Fruit fly (Drosophila melanogaster) whole organism, embryonic: ENCODE data around the gene CG42819.

Experiments
- CG11093 ChIP-seq: fragments of 200-800 bp; sonication (Bioruptor generic); IDR thresholded peaks from 3 replicates; pipeline ENCODE4 v1.3.6; 2022; ENCODE audit warnings: missing biosample characterization, missing genetic modification characterization
- CG13424 ChIP-seq: fragments of 200-800 bp; sonication (Bioruptor generic); optimal IDR thresholded peaks from 2 replicates; lab custom pipeline; 2019; ENCODE audit warnings: missing biosample characterization, mild to moderate bottlenecking, missing genetic modification characterization, moderate library complexity
- CG16863 ChIP-seq: fragments of 200-800 bp; sonication (Bioruptor generic); optimal IDR thresholded peaks from 3 replicates; lab custom pipeline; 2016; ENCODE audit warnings: missing biosample characterization, missing genetic modification characterization
- CG17912 ChIP-seq: fragments of 200-800 bp; sonication (Bioruptor generic); optimal IDR thresholded peaks from 2 replicates; lab custom pipeline; 2018; ENCODE audit warnings: missing biosample characterization, mild to moderate bottlenecking, missing genetic modification characterization
- CG2116 ChIP-seq: fragments of 200-800 bp; sonication (Bioruptor generic); optimal IDR thresholded peaks from 3 replicates; lab custom pipeline; 2018; ENCODE audit warnings: missing biosample characterization, mild to moderate bottlenecking, missing genetic modification characterization
- CG2120 ChIP-seq: fragments of 200-800 bp; sonication (Bioruptor generic); optimal IDR thresholded peaks from 3 replicates; lab custom pipeline; 2016; ENCODE audit warnings: missing biosample characterization, missing genetic modification characterization
- CG2889 ChIP-seq: fragments of 200-800 bp; sonication (Bioruptor generic); IDR thresholded peaks from 3 replicates; pipeline ENCODE4 v1.3.6; 2022; ENCODE audit warnings: missing biosample characterization, missing genetic modification characterization
- CG32532 ChIP-seq: fragments of 200-800 bp; sonication (Bioruptor generic); IDR thresholded peaks from 2 replicates; pipeline ENCODE4 v1.3.6; 2022; ENCODE audit warnings: missing biosample characterization, missing genetic modification characterization
- CG34376 ChIP-seq: fragments of 200-800 bp; sonication (Bioruptor generic); optimal IDR thresholded peaks from 2 replicates; lab custom pipeline; 2018; ENCODE audit warnings: missing biosample characterization, mild to moderate bottlenecking, missing genetic modification characterization
- CG4282 ChIP-seq: fragments of 200-800 bp; sonication (Bioruptor generic); optimal IDR thresholded peaks from 2 replicates; lab custom pipeline; 2016; ENCODE audit warnings: missing biosample characterization, missing genetic modification characterization
- CG4360 ChIP-seq: fragments of 200-800 bp; sonication (Bioruptor generic); IDR thresholded peaks from 2 replicates; pipeline ENCODE4 v1.3.6; 2022; ENCODE audit warnings: missing biosample characterization, missing genetic modification characterization
- CG4404 ChIP-seq: fragments of 200-800 bp; sonication (Bioruptor generic); IDR thresholded peaks from 2 replicates; pipeline ENCODE4 v1.3.6; 2022; ENCODE audit warnings: missing biosample characterization, missing genetic modification characterization
- CG4617 ChIP-seq: fragments of 200-800 bp; sonication (Bioruptor generic); optimal IDR thresholded peaks from 3 replicates; lab custom pipeline; 2016; ENCODE audit warnings: missing biosample characterization, missing genetic modification characterization, borderline replicate concordance
- CG6654 ChIP-seq: fragments of 200-800 bp; sonication (Bioruptor generic); optimal IDR thresholded peaks from 2 replicates; lab custom pipeline; 2017; ENCODE audit warnings: missing biosample characterization, mild to moderate bottlenecking, missing genetic modification characterization
- CG8290 ChIP-seq, 3 experiments: fragments of 200-800 bp; sonication (Bioruptor generic); optimal IDR thresholded peaks; 2 replicates each; lab custom pipeline; 2016 to 2019; ENCODE audit warnings: missing biosample characterization in 3 of 3, missing genetic modification characterization in 3 of 3, mild to moderate bottlenecking in 2 of 3, moderate library complexity in 1 of 3
- CG9437 ChIP-seq: fragments of 200-800 bp; sonication (Bioruptor generic); optimal IDR thresholded peaks from 2 replicates; lab custom pipeline; 2018; ENCODE audit warnings: missing biosample characterization, mild to moderate bottlenecking, missing genetic modification characterization
- Chrac-16 ChIP-seq: fragments of 200-800 bp; sonication (Bioruptor generic); optimal IDR thresholded peaks from 3 replicates; lab custom pipeline; 2016; ENCODE audit warnings: missing biosample characterization, missing genetic modification characterization
- Drgx ChIP-seq: fragments of 200-800 bp; sonication (Bioruptor generic); IDR thresholded peaks from 2 replicates; pipeline ENCODE4 v1.3.6; 2022; ENCODE audit warnings: missing biosample characterization, missing genetic modification characterization
- Gsc ChIP-seq: fragments of 200-800 bp; sonication (Bioruptor generic); IDR thresholded peaks from 2 replicates; pipeline ENCODE4 v1.3.6; 2022; ENCODE audit warnings: missing biosample characterization, missing genetic modification characterization
- H15 ChIP-seq: fragments of 200-800 bp; sonication (Bioruptor generic); IDR thresholded peaks from 3 replicates; pipeline ENCODE4 v1.3.6; 2022; ENCODE audit warnings: missing biosample characterization, missing genetic modification characterization
- HmgZ ChIP-seq: fragments of 200-800 bp; sonication (Bioruptor generic); optimal IDR thresholded peaks from 2 replicates; lab custom pipeline; 2018; ENCODE audit warnings: missing biosample characterization, mild to moderate bottlenecking, missing genetic modification characterization
- Hr3 ChIP-seq: fragments of 200-800 bp; sonication (Bioruptor generic); optimal IDR thresholded peaks from 3 replicates; lab custom pipeline; 2016; ENCODE audit warnings: missing biosample characterization, missing genetic modification characterization
- Lpt ChIP-seq: fragments of >200 bp; optimal IDR thresholded peaks from 2 replicates; lab custom pipeline; 2018; ENCODE audit warnings: missing biosample characterization, missing genetic modification characterization
- MTF-1 ChIP-seq: fragments of 200-800 bp; sonication (Bioruptor generic); optimal IDR thresholded peaks from 2 replicates; lab custom pipeline; 2018; ENCODE audit warnings: missing biosample characterization, mild to moderate bottlenecking, missing genetic modification characterization, borderline replicate concordance
- Mad ChIP-seq: fragments of 200-800 bp; sonication (Bioruptor generic); optimal IDR thresholded peaks from 2 replicates; lab custom pipeline; 2016; ENCODE audit warnings: missing biosample characterization, missing genetic modification characterization
- Sin3A ChIP-seq: fragments of >200 bp; optimal IDR thresholded peaks from 2 replicates; lab custom pipeline; 2018
- Sry-δ ChIP-seq: fragments of 200-800 bp; sonication (Bioruptor generic); optimal IDR thresholded peaks from 2 replicates; lab custom pipeline; 2016; ENCODE audit warnings: missing biosample characterization, missing genetic modification characterization
- TFAM ChIP-seq: fragments of 200-800 bp; sonication (Bioruptor generic); optimal IDR thresholded peaks from 2 replicates; lab custom pipeline; 2017; ENCODE audit warnings: missing biosample characterization, missing genetic modification characterization, inconsistent platforms
- YL-1 ChIP-seq: fragments of 200-800 bp; sonication (Bioruptor generic); optimal IDR thresholded peaks from 3 replicates; lab custom pipeline; 2017; ENCODE audit warnings: missing biosample characterization, mild to moderate bottlenecking, missing genetic modification characterization
- ap ChIP-seq: fragments of 200-800 bp; sonication (Bioruptor generic); IDR thresholded peaks from 2 replicates; pipeline ENCODE4 v1.3.6; 2022; ENCODE audit warnings: missing biosample characterization, missing genetic modification characterization
- az2 ChIP-seq: fragments of 200-800 bp; sonication (Bioruptor generic); optimal IDR thresholded peaks from 3 replicates; lab custom pipeline; 2016; ENCODE audit warnings: missing biosample characterization, missing genetic modification characterization
- br ChIP-seq: fragments of >200 bp; optimal IDR thresholded peaks from 2 replicates; lab custom pipeline; 2017
- cg ChIP-seq: fragments of 200-800 bp; sonication (Bioruptor generic); optimal IDR thresholded peaks from 3 replicates; lab custom pipeline; 2019; ENCODE audit warnings: missing biosample characterization, mild to moderate bottlenecking, missing genetic modification characterization, moderate library complexity
- chn ChIP-seq: fragments of 200-800 bp; sonication (Bioruptor generic); optimal IDR thresholded peaks from 2 replicates; lab custom pipeline; 2016; ENCODE audit warnings: missing biosample characterization, missing genetic modification characterization
- ci ChIP-seq: fragments of 200-800 bp; sonication (Bioruptor generic); IDR thresholded peaks from 3 replicates; pipeline ENCODE4 v1.3.6; 2022; ENCODE audit warnings: missing biosample characterization, missing genetic modification characterization
- crc ChIP-seq: fragments of 200-800 bp; sonication (Bioruptor generic); optimal IDR thresholded peaks from 2 replicates; lab custom pipeline; 2016; ENCODE audit warnings: missing biosample characterization, missing genetic modification characterization
- dimm ChIP-seq: fragments of 200-800 bp; sonication (Bioruptor generic); IDR thresholded peaks from 2 replicates; pipeline ENCODE4 v1.3.6; 2022; ENCODE audit warnings: missing biosample characterization, missing genetic modification characterization
- dysf ChIP-seq: fragments of 200-800 bp; sonication (Bioruptor generic); IDR thresholded peaks from 3 replicates; pipeline ENCODE4 v1.3.6; 2022; ENCODE audit warnings: missing biosample characterization, missing genetic modification characterization
- esg ChIP-seq: fragments of 200-800 bp; sonication (Bioruptor generic); conservative IDR thresholded peaks from 2 replicates; pipeline ENCODE4 v1.3.6; 2022; ENCODE audit warnings: missing biosample characterization, missing genetic modification characterization
- exex ChIP-seq: fragments of 200-800 bp; sonication (Bioruptor generic); optimal IDR thresholded peaks from 4 replicates; lab custom pipeline; 2018; ENCODE audit warnings: missing biosample characterization, mild to moderate bottlenecking, missing genetic modification characterization, moderate library complexity
- fd64A ChIP-seq: fragments of 200-800 bp; sonication (Bioruptor generic); optimal IDR thresholded peaks from 3 replicates; lab custom pipeline; 2018; ENCODE audit warnings: missing biosample characterization, mild to moderate bottlenecking, missing genetic modification characterization
- grn ChIP-seq: fragments of 200-800 bp; sonication (Bioruptor generic); optimal IDR thresholded peaks from 3 replicates; lab custom pipeline; 2017; ENCODE audit warnings: missing biosample characterization, missing genetic modification characterization
- hth ChIP-seq: fragments of >200 bp; optimal IDR thresholded peaks from 2 replicates; lab custom pipeline; 2017; ENCODE audit warnings: inconsistent platforms
- inv ChIP-seq: fragments of 200-800 bp; sonication (Bioruptor generic); IDR thresholded peaks from 2 replicates; pipeline ENCODE4 v1.3.6; 2022; ENCODE audit warnings: missing biosample characterization, missing genetic modification characterization; ENCODE audit not compliant: partially characterized antibody
- luna ChIP-seq: fragments of 200-800 bp; sonication (Bioruptor generic); optimal IDR thresholded peaks from 2 replicates; lab custom pipeline; 2016; ENCODE audit warnings: missing biosample characterization, missing genetic modification characterization
- onecut ChIP-seq: fragments of 200-800 bp; sonication (Bioruptor generic); IDR thresholded peaks from 2 replicates; pipeline ENCODE4 v1.3.6; 2022; ENCODE audit warnings: missing biosample characterization, missing genetic modification characterization
- pho ChIP-seq: fragments of 200-800 bp; sonication (Bioruptor generic); optimal IDR thresholded peaks from 2 replicates; lab custom pipeline; 2016; ENCODE audit warnings: missing biosample characterization, missing genetic modification characterization
- psq ChIP-seq: fragments of 200-800 bp; sonication (Bioruptor generic); optimal IDR thresholded peaks from 2 replicates; lab custom pipeline; 2017; ENCODE audit warnings: missing biosample characterization, missing genetic modification characterization
- repo ChIP-seq: fragments of 200-800 bp; sonication (Bioruptor generic); optimal IDR thresholded peaks from 2 replicates; lab custom pipeline; 2016; ENCODE audit warnings: missing biosample characterization, missing genetic modification characterization
- sisA ChIP-seq: fragments of 200-800 bp; sonication (Bioruptor generic); IDR thresholded peaks from 2 replicates; pipeline ENCODE4 v1.3.6; 2022; ENCODE audit warnings: missing biosample characterization, missing genetic modification characterization
- tup ChIP-seq: fragments of 200-800 bp; sonication (Bioruptor generic); optimal IDR thresholded peaks from 2 replicates; lab custom pipeline; 2016; ENCODE audit warnings: missing biosample characterization, mild to moderate bottlenecking, missing genetic modification characterization, moderate library complexity
- wek ChIP-seq: fragments of 200-800 bp; sonication (Bioruptor generic); optimal IDR thresholded peaks from 3 replicates; lab custom pipeline; 2018; ENCODE audit warnings: missing biosample characterization, mild to moderate bottlenecking, missing genetic modification characterization, moderate library complexity
- z ChIP-seq: fragments of 200-800 bp; sonication (Bioruptor generic); IDR thresholded peaks from 3 replicates; pipeline ENCODE4 v1.3.6; 2022; ENCODE audit warnings: missing biosample characterization, missing genetic modification characterization

CG42819 gene

DNA sequence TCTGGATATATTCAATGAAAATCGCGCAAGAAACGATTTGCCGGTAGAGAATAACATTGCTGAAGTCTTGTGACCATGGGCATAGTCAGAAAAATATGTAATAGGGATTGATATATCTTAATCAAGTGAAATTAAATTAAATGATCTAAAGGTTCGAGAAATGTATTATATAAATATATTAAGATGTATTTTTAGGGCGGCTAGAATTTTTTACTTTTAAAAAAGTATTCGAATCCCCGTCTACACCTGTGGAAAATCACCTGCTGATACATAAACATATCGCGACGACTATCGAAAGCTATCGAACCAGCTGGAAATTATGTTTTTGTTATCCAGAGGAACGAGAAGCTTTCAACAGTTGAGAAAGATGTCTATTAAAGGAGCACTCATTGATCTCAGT is 12.4 kb downstream of the CG42819 start, which contains the start of the genes CG13390 and CG17294 (continued):
- TF ChIP-seq grn (GFP tag; lab: Kevin White, UChicago) = peak; percentile 92
- TF ChIP-seq Mad = peak; percentile 96
- peak; percentile 100 for TF ChIP-seq sisA (GFP tag; lab: Robert Waterston, UW)
- TF ChIP-seq inv (GFP tag; lab: Robert Waterston, UW) = peak; percentile 71; the same call in 1 of the 2 replicates
- peak; percentile 99 for TF ChIP-seq CG17912 (GFP tag; lab: Kevin White, UChicago)
- TF ChIP-seq CG4617 (GFP tag; lab: Kevin White, UChicago) = peak; percentile 99
- TF ChIP-seq ap (GFP tag; lab: Robert Waterston, UW) = peak; percentile 99
- TF ChIP-seq Sin3A = no peak
- peak; percentile 92 for TF ChIP-seq CG16863 (GFP tag; lab: Kevin White, UChicago)
- peak; percentile 86 for TF ChIP-seq luna (GFP tag; lab: Kevin White, UChicago)
- TF ChIP-seq Hr3 = peak; percentile 99
- peak; percentile 100 for TF ChIP-seq CG32532 (GFP tag; lab: Robert Waterston, UW)
- TF ChIP-seq CG4404 (GFP tag; lab: Robert Waterston, UW) = peak; percentile 99
- TF ChIP-seq crc = peak; percentile 90
- TF ChIP-seq dysf (GFP tag; lab: Robert Waterston, UW) = peak; percentile 100
- TF ChIP-seq wek (GFP tag; lab: Kevin White, UChicago) = peak; percentile 94
- TF ChIP-seq H15 (GFP tag; lab: Robert Waterston, UW) = peak; percentile 100
- no peak for TF ChIP-seq hth
- TF ChIP-seq repo (GFP tag; lab: Kevin White, UChicago) = peak; percentile 86
- peak; percentile 63 for TF ChIP-seq Sry-δ
- peak; percentile 84 for TF ChIP-seq z
- TF ChIP-seq pho (GFP tag; lab: Kevin White, UChicago) = peak; percentile 95
- peak; percentile 98 for TF ChIP-seq fd64A
- TF ChIP-seq ci (GFP tag; lab: Robert Waterston, UW) = peak; percentile 100
- TF ChIP-seq CG9437 = peak; percentile 95
- peak; percentile 99 for TF ChIP-seq az2 (GFP tag; lab: Kevin White, UChicago)
- no peak for TF ChIP-seq br
- peak; percentile 100 for TF ChIP-seq Drgx (GFP tag; lab: Robert Waterston, UW)
- peak; percentile 99 for TF ChIP-seq YL-1 (GFP tag; lab: Kevin White, UChicago)
- peak; percentile 99 for TF ChIP-seq CG11093 (GFP tag; lab: Robert Waterston, UW)
- TF ChIP-seq CG6654 (GFP tag; lab: Kevin White, UChicago) = peak; percentile 93
- no peak for TF ChIP-seq Lpt (GFP tag; lab: Kevin White, UChicago)
- peak; percentile 91 for TF ChIP-seq TFAM (GFP tag; lab: Kevin White, UChicago)
- peak; percentile 97 for TF ChIP-seq psq
- TF ChIP-seq CG8290 (GFP tag; optimal IDR thresholded peaks at IDR 0.05; lab: Kevin White, UChicago) = peak; percentile 98
- peak; percentile 96 to 98 for TF ChIP-seq CG8290 (tag; optimal IDR thresholded peaks at IDR 0.05; lab: Kevin White, UChicago)
- TF ChIP-seq chn = peak; percentile 96
- TF ChIP-seq exex (tag; lab: Kevin White, UChicago) = peak; percentile 98
- peak; percentile 98 for TF ChIP-seq Gsc (GFP tag; lab: Robert Waterston, UW)
- TF ChIP-seq dimm (GFP tag; lab: Robert Waterston, UW) = peak; percentile 99
- TF ChIP-seq HmgZ (tag; lab: Kevin White, UChicago) = peak; percentile 100
- peak; percentile 100 for TF ChIP-seq CG13424
- TF ChIP-seq onecut (GFP tag; lab: Robert Waterston, UW) = peak; percentile 99
- peak; percentile 99 for TF ChIP-seq CG2889 (GFP tag; lab: Robert Waterston, UW)
- peak; percentile 99 for TF ChIP-seq CG2120 (GFP tag; lab: Kevin White, UChicago)
- peak; percentile 92 for TF ChIP-seq CG2116
- TF ChIP-seq CG4282 (GFP tag; lab: Kevin White, UChicago) = peak; percentile 81
- TF ChIP-seq CG4360 = peak; percentile 90
- peak; percentile 100 for TF ChIP-seq CG34376 (GFP tag; lab: Kevin White, UChicago)
- no peak for TF ChIP-seq cg
- peak; percentile 99 for TF ChIP-seq Chrac-16 (GFP tag; lab: Kevin White, UChicago)
- peak; percentile 100 for TF ChIP-seq esg
- TF ChIP-seq MTF-1 = peak; percentile 99
- TF ChIP-seq tup (GFP tag; lab: Kevin White, UChicago) = peak; percentile 98
